Fruit fly (Drosophila melanogaster) whole organism, embryonic: ENCODE data around the gene dob.

Source experiments
- B-H2 ChIP-seq: fragments of 200-800 bp; sonication (Bioruptor generic); optimal IDR thresholded peaks from 2 replicates; lab custom pipeline; 2018; ENCODE audit warnings: missing biosample characterization, mild to moderate bottlenecking, missing genetic modification characterization
- CG10431 ChIP-seq: fragments of 200-800 bp; sonication (Bioruptor generic); optimal IDR thresholded peaks from 3 replicates; lab custom pipeline; 2018; ENCODE audit warnings: missing biosample characterization, mild to moderate bottlenecking, missing genetic modification characterization
- CG10654 ChIP-seq: fragments of 200-800 bp; sonication (Bioruptor generic); optimal IDR thresholded peaks from 2 replicates; lab custom pipeline; 2016; ENCODE audit warnings: missing biosample characterization, missing genetic modification characterization
- CG12299 ChIP-seq: fragments of 200-800 bp; sonication (Bioruptor generic); optimal IDR thresholded peaks from 2 replicates; lab custom pipeline; 2018; ENCODE audit warnings: missing biosample characterization, mild to moderate bottlenecking, missing genetic modification characterization
- CG13775 ChIP-seq: fragments of 200-800 bp; sonication (Bioruptor generic); optimal IDR thresholded peaks from 3 replicates; lab custom pipeline; 2017; ENCODE audit warnings: missing biosample characterization, mild to moderate bottlenecking, missing genetic modification characterization
- CG14441 ChIP-seq: fragments of 200-800 bp; sonication (Bioruptor generic); IDR thresholded peaks from 2 replicates; pipeline ENCODE4 v1.3.6; 2022; ENCODE audit warnings: missing biosample characterization, missing genetic modification characterization
- CG15479 ChIP-seq: fragments of 200-800 bp; sonication (Bioruptor generic); optimal IDR thresholded peaks from 3 replicates; lab custom pipeline; 2019; ENCODE audit warnings: missing biosample characterization, mild to moderate bottlenecking, missing genetic modification characterization, moderate library complexity
- CG2116 ChIP-seq: fragments of 200-800 bp; sonication (Bioruptor generic); optimal IDR thresholded peaks from 3 replicates; lab custom pipeline; 2018; ENCODE audit warnings: missing biosample characterization, mild to moderate bottlenecking, missing genetic modification characterization
- CG32772 ChIP-seq: fragments of 200-800 bp; sonication (Bioruptor generic); IDR thresholded peaks from 2 replicates; pipeline ENCODE4 v1.3.6; 2022; ENCODE audit warnings: missing biosample characterization, missing genetic modification characterization
- CG34224 ChIP-seq: fragments of 200-800 bp; sonication (Bioruptor generic); IDR thresholded peaks from 3 replicates; pipeline ENCODE4 v1.3.6; 2022; ENCODE audit warnings: missing biosample characterization, missing genetic modification characterization; ENCODE audit not compliant: partially characterized antibody
- CG3847 ChIP-seq: fragments of 200-800 bp; sonication (Bioruptor generic); IDR thresholded peaks from 2 replicates; pipeline ENCODE4 v1.3.6; 2022; ENCODE audit warnings: missing biosample characterization, missing genetic modification characterization
- CG42726 ChIP-seq: fragments of 200-800 bp; sonication (Bioruptor generic); IDR thresholded peaks from 2 replicates; pipeline ENCODE4 v1.3.6; 2022; ENCODE audit warnings: missing biosample characterization, missing genetic modification characterization; ENCODE audit not compliant: partially characterized antibody
- CG6689 ChIP-seq: fragments of 200-800 bp; sonication (Bioruptor generic); IDR thresholded peaks from 2 replicates; pipeline ENCODE4 v1.3.6; 2022; ENCODE audit warnings: missing biosample characterization, missing genetic modification characterization
- CG6854 ChIP-seq: fragments of 200-800 bp; sonication (Bioruptor generic); optimal IDR thresholded peaks from 3 replicates; lab custom pipeline; 2017; ENCODE audit warnings: missing biosample characterization, mild to moderate bottlenecking, missing genetic modification characterization
- CG7745 ChIP-seq: fragments of 200-800 bp; sonication (Bioruptor generic); optimal IDR thresholded peaks from 2 replicates; lab custom pipeline; 2018; ENCODE audit warnings: missing biosample characterization, mild to moderate bottlenecking, missing genetic modification characterization, moderate library complexity
- CG8089 ChIP-seq: fragments of 200-800 bp; sonication (Bioruptor generic); optimal IDR thresholded peaks from 3 replicates; lab custom pipeline; 2016; ENCODE audit warnings: missing biosample characterization, missing genetic modification characterization
- CG8924 ChIP-seq: fragments of 200-800 bp; optimal IDR thresholded peaks from 3 replicates; lab custom pipeline; 2019; ENCODE audit warnings: missing biosample characterization, mild to moderate bottlenecking, missing genetic modification characterization, moderate library complexity
- CG9609 ChIP-seq: fragments of 200-800 bp; sonication (Bioruptor generic); optimal IDR thresholded peaks from 3 replicates; lab custom pipeline; 2016; ENCODE audit warnings: missing biosample characterization, missing genetic modification characterization
- CHES-1-like ChIP-seq: fragments of 200-800 bp; sonication (Bioruptor generic); optimal IDR thresholded peaks from 2 replicates; lab custom pipeline; 2016; ENCODE audit warnings: missing biosample characterization, missing genetic modification characterization
- CoRest ChIP-seq: fragments of 200-800 bp; sonication (Bioruptor generic); optimal IDR thresholded peaks from 3 replicates; lab custom pipeline; 2018; ENCODE audit warnings: missing biosample characterization, mild to moderate bottlenecking, missing genetic modification characterization, moderate library complexity
- CrebB ChIP-seq: fragments of 200-800 bp; sonication (Bioruptor generic); optimal IDR thresholded peaks from 3 replicates; lab custom pipeline; 2018; ENCODE audit warnings: missing biosample characterization, mild to moderate bottlenecking, missing genetic modification characterization
- Dad ChIP-seq: fragments of 200-800 bp; sonication (Bioruptor generic); optimal IDR thresholded peaks from 3 replicates; lab custom pipeline; 2016; ENCODE audit warnings: missing biosample characterization, missing genetic modification characterization
- ERR ChIP-seq: fragments of 200-800 bp; sonication (Bioruptor generic); optimal IDR thresholded peaks from 2 replicates; lab custom pipeline; 2016; ENCODE audit warnings: missing biosample characterization, missing genetic modification characterization
- H15 ChIP-seq: fragments of 200-800 bp; sonication (Bioruptor generic); IDR thresholded peaks from 3 replicates; pipeline ENCODE4 v1.3.6; 2022; ENCODE audit warnings: missing biosample characterization, missing genetic modification characterization
- HLH4C ChIP-seq: fragments of 200-800 bp; sonication (Bioruptor generic); IDR thresholded peaks from 3 replicates; pipeline ENCODE4 v1.3.6; 2022; ENCODE audit warnings: missing biosample characterization, missing genetic modification characterization; ENCODE audit not compliant: partially characterized antibody
- HmgD ChIP-seq: fragments of 200-800 bp; sonication (Bioruptor generic); optimal IDR thresholded peaks from 3 replicates; lab custom pipeline; 2016; ENCODE audit warnings: missing biosample characterization, missing genetic modification characterization
- Rfx ChIP-seq: fragments of 200-800 bp; sonication (Bioruptor generic); IDR thresholded peaks from 2 replicates; pipeline ENCODE4 v1.3.6; 2022; ENCODE audit warnings: missing biosample characterization, missing genetic modification characterization
- Sry-δ ChIP-seq: fragments of 200-800 bp; sonication (Bioruptor generic); optimal IDR thresholded peaks from 2 replicates; lab custom pipeline; 2016; ENCODE audit warnings: missing biosample characterization, missing genetic modification characterization
- Vsx1 ChIP-seq: fragments of 200-800 bp; sonication (Bioruptor generic); optimal IDR thresholded peaks from 2 replicates; lab custom pipeline; 2017; ENCODE audit warnings: missing biosample characterization, mild to moderate bottlenecking, missing genetic modification characterization, missing genetic modification reagents
- Xbp1 ChIP-seq: fragments of 200-800 bp; sonication (Bioruptor generic); optimal IDR thresholded peaks from 3 replicates; lab custom pipeline; 2016; ENCODE audit warnings: missing biosample characterization, mild to moderate bottlenecking, missing genetic modification characterization
- bab2 ChIP-seq: fragments of 200-800 bp; sonication (Bioruptor generic); optimal IDR thresholded peaks from 2 replicates; lab custom pipeline; 2016; ENCODE audit warnings: missing biosample characterization, missing genetic modification characterization
- bowl ChIP-seq: fragments of 200-800 bp; sonication (Bioruptor generic); IDR thresholded peaks from 2 replicates; pipeline ENCODE4 v1.3.6; 2022; ENCODE audit warnings: missing biosample characterization, missing genetic modification characterization
- dan ChIP-seq: fragments of 200-800 bp; sonication (Bioruptor generic); IDR thresholded peaks from 2 replicates; pipeline ENCODE4 v1.3.6; 2022; ENCODE audit warnings: missing biosample characterization, missing genetic modification characterization
- gsb-n ChIP-seq: fragments of 200-800 bp; sonication (Bioruptor generic); optimal IDR thresholded peaks from 3 replicates; lab custom pipeline; 2018; ENCODE audit warnings: missing biosample characterization, mild to moderate bottlenecking, missing genetic modification characterization
- kni ChIP-seq: fragments of 200-800 bp; sonication (Bioruptor generic); optimal IDR thresholded peaks from 3 replicates; lab custom pipeline; 2017; ENCODE audit warnings: mild to moderate bottlenecking, missing biosample characterization, missing genetic modification reagents, missing genetic modification characterization
- lov ChIP-seq, 2 experiments: fragments of 200-800 bp in 1 of 2; fragments of >200 bp in 1 of 2; sonication (Bioruptor generic) in 1 of 2; IDR thresholded peaks in 1 of 2; optimal IDR thresholded peaks in 1 of 2; 2 replicates in 1 of 2; 3 replicates in 1 of 2; pipeline versions ENCODE4 v1.3.6 to Lab custom; 2017 to 2022; ENCODE audit warnings: missing biosample characterization in 1 of 2, missing genetic modification characterization in 1 of 2
- pum ChIP-seq: fragments of 200-800 bp; sonication (Bioruptor generic); optimal IDR thresholded peaks from 2 replicates; lab custom pipeline; 2016; ENCODE audit warnings: missing biosample characterization, missing genetic modification characterization
- repo ChIP-seq: fragments of 200-800 bp; sonication (Bioruptor generic); optimal IDR thresholded peaks from 2 replicates; lab custom pipeline; 2016; ENCODE audit warnings: missing biosample characterization, missing genetic modification characterization
- rib ChIP-seq: fragments of 200-800 bp; sonication (Bioruptor generic); IDR thresholded peaks from 2 replicates; pipeline ENCODE4 v1.3.6; 2022; ENCODE audit warnings: missing biosample characterization, missing genetic modification characterization
- schlank ChIP-seq: fragments of 200-800 bp; sonication (Bioruptor generic); optimal IDR thresholded peaks from 2 replicates; lab custom pipeline; 2018; ENCODE audit warnings: missing biosample characterization, mild to moderate bottlenecking, missing genetic modification characterization
- sob ChIP-seq: fragments of 200-800 bp; sonication (Bioruptor generic); IDR thresholded peaks from 2 replicates; pipeline ENCODE4 v1.3.6; 2022; ENCODE audit warnings: missing biosample characterization, missing genetic modification characterization
- tgo ChIP-seq: fragments of 200-800 bp; sonication (Bioruptor generic); IDR thresholded peaks from 3 replicates; pipeline ENCODE4 v1.3.6; 2022; ENCODE audit warnings: missing biosample characterization, missing genetic modification characterization
- trh ChIP-seq: fragments of 200-800 bp; sonication (Bioruptor generic); optimal IDR thresholded peaks from 2 replicates; lab custom pipeline; 2016; ENCODE audit warnings: missing biosample characterization, missing genetic modification characterization
- ttk ChIP-seq: fragments of 200-800 bp; sonication (Bioruptor generic); IDR thresholded peaks from 2 replicates; pipeline ENCODE4 v2.1.2; 2022; ENCODE audit warnings: missing biosample characterization, missing genetic modification characterization
- tup ChIP-seq: fragments of 200-800 bp; sonication (Bioruptor generic); optimal IDR thresholded peaks from 2 replicates; lab custom pipeline; 2016; ENCODE audit warnings: missing biosample characterization, mild to moderate bottlenecking, missing genetic modification characterization, moderate library complexity
- twi ChIP-seq: fragments of 200-800 bp; optimal IDR thresholded peaks from 2 replicates; lab custom pipeline; 2019; ENCODE audit warnings: missing biosample characterization, mild to moderate bottlenecking, missing genetic modification characterization, moderate library complexity
- unpg ChIP-seq: fragments of 200-800 bp; sonication (Bioruptor generic); optimal IDR thresholded peaks from 3 replicates; lab custom pipeline; 2018; ENCODE audit warnings: missing biosample characterization, mild to moderate bottlenecking, missing genetic modification characterization, moderate library complexity
- usp ChIP-seq: fragments of >200 bp; optimal IDR thresholded peaks from 2 replicates; lab custom pipeline; 2017; ENCODE audit warnings: missing biosample characterization, missing genetic modification characterization
- wor ChIP-seq: fragments of 200-800 bp; sonication (Bioruptor generic); IDR thresholded peaks from 2 replicates; pipeline ENCODE4 v1.3.6; 2022; ENCODE audit warnings: missing biosample characterization, missing genetic modification characterization

dob gene

DNA sequence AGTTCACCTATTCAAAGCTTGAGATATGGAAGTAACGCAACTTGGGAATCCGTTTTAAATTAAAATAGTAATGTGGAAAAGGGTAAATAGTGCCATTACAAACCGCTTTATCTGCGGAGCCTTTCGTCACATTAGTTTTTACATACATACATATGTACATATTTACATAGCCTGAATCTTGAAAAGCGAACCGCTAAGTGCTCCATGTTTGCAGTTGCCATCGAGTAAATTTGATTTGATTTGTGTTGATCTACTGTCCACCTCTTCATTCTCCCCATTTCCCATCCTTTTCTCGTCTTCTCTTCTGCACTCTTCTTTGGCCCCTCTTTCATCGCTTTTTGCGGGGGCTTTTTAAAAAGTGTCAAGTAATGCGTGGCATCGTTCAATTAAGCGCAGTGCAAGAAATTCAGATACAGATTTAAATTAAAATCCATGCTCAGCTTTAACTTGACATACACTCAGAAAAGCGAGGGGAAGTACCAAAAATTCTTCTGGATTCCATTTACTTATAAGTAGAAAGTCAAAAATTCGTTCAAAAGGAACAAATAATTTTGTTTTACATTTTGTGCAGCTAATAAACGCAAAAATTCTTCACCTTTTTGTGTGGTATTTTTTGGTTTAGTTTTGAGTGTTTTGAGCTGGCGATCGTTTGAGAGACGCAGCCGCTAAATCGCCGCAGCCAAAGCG, 23.7 kb upstream of the dob start (continued):
- TF ChIP-seq CG8089 (GFP tag; lab: Kevin White, UChicago), result peak; percentile 89
- TF ChIP-seq CG7745 (tag; lab: Kevin White, UChicago), result peak; percentile 77
- TF ChIP-seq tgo (GFP tag; lab: Robert Waterston, UW), result no peak; the same call in 2 of the 3 replicates
- peak; percentile 40 for TF ChIP-seq B-H2 (GFP tag; lab: Kevin White, UChicago)
- TF ChIP-seq CG13775 (GFP tag; lab: Kevin White, UChicago), result peak; percentile 10
- TF ChIP-seq sob, result peak; percentile 78
- TF ChIP-seq repo (GFP tag; lab: Kevin White, UChicago), result peak; percentile 83
- TF ChIP-seq Xbp1 (GFP tag; lab: Kevin White, UChicago), result peak; percentile 18
- peak; percentile 91 for TF ChIP-seq CrebB (tag; lab: Kevin White, UChicago)
- TF ChIP-seq Vsx1 (GFP tag; lab: Kevin White, UChicago), result peak; percentile 93
- peak; percentile 48 for TF ChIP-seq CG2116
- TF ChIP-seq CG34224 (GFP tag; lab: Robert Waterston, UW), result no peak
- TF ChIP-seq CG3847 (GFP tag; lab: Robert Waterston, UW), result no peak
- peak; percentile 12; the same call in 1 of the 2 replicates for TF ChIP-seq ttk
- peak; percentile 88 for TF ChIP-seq gsb-n (tag; lab: Kevin White, UChicago)
- TF ChIP-seq dan (GFP tag; lab: Robert Waterston, UW), result no peak
- peak; percentile 47 for TF ChIP-seq CG9609 (GFP tag; lab: Kevin White, UChicago)
- peak; percentile 89 for TF ChIP-seq CG10431
- no peak for TF ChIP-seq lov (optimal IDR thresholded peaks at IDR 0.05; lab: Kevin White, UChicago)
- TF ChIP-seq lov (GFP tag; IDR thresholded peaks at IDR 0.05; lab: Robert Waterston, UW), result peak; percentile 91
- no peak for TF ChIP-seq HmgD (GFP tag; lab: Kevin White, UChicago)
- no peak for TF ChIP-seq CG32772 (GFP tag; lab: Robert Waterston, UW)
- TF ChIP-seq CG15479, result no peak
- TF ChIP-seq schlank (tag; lab: Kevin White, UChicago), result peak; percentile 81
- no peak for TF ChIP-seq twi (tag; lab: Kevin White, UChicago)
- TF ChIP-seq Rfx (GFP tag; lab: Robert Waterston, UW), result peak; percentile 54; the same call in 1 of the 2 replicates
- peak; percentile 11; the same call in 1 of the 2 replicates for TF ChIP-seq bowl (GFP tag; lab: Robert Waterston, UW)
- TF ChIP-seq trh, result peak; percentile 67
- TF ChIP-seq CG6689, result peak; percentile 26; the same call in 1 of the 2 replicates
- peak; percentile 54 for TF ChIP-seq Dad (GFP tag; lab: Kevin White, UChicago)
- TF ChIP-seq CG12299, result peak; percentile 84
- TF ChIP-seq pum (GFP tag; lab: Kevin White, UChicago), result peak; percentile 11
- peak; percentile 83 for TF ChIP-seq CG10654 (GFP tag; lab: Kevin White, UChicago)
- peak; percentile 95 for TF ChIP-seq bab2 (GFP tag; lab: Kevin White, UChicago)
- TF ChIP-seq CoRest (tag; lab: Kevin White, UChicago), result peak; percentile 65
- peak; percentile 79 for TF ChIP-seq CHES-1-like (GFP tag; lab: Kevin White, UChicago)
- peak; percentile 67 for TF ChIP-seq CG6854 (GFP tag; lab: Kevin White, UChicago)
- TF ChIP-seq usp (GFP tag; lab: Kevin White, UChicago), result no peak
- TF ChIP-seq unpg, result peak; percentile 75
- peak; percentile 71 for TF ChIP-seq CG8924 (tag; lab: Kevin White, UChicago)
- peak; percentile 97 for TF ChIP-seq kni (GFP tag; lab: Kevin White, UChicago)
- TF ChIP-seq HLH4C (GFP tag; lab: Robert Waterston, UW), result no peak
- TF ChIP-seq rib (GFP tag; lab: Robert Waterston, UW), result peak; percentile 65
- TF ChIP-seq ERR (GFP tag; lab: Kevin White, UChicago), result peak; percentile 76
- peak; percentile 8; the same call in 1 of the 2 replicates for TF ChIP-seq CG14441
- TF ChIP-seq H15 (GFP tag; lab: Robert Waterston, UW), result no peak
- TF ChIP-seq tup, result peak; percentile 90
- no peak for TF ChIP-seq CG42726
- TF ChIP-seq wor (GFP tag; lab: Robert Waterston, UW), result no peak
- peak; percentile 42 for TF ChIP-seq Sry-δ (GFP tag; lab: Kevin White, UChicago)
